Worm (Caenorhabditis elegans) whole organism, young adult: ENCODE measurements around the gene irld-38.
"Not testable (repeated sequence)": the region's sequence is repeated elsewhere in the genome, so short reads cannot be mapped to it uniquely, and the experiment has no call there.

ENCODE experiments used
- Y79H2A.3 ChIP-seq: fragments of 200-800 bp; sonication (Bioruptor generic); conservative IDR thresholded peaks from 2 replicates; pipeline ENCODE4 v1.3.6; 2022; ENCODE audit warnings: missing genetic modification reagents, missing genetic modification characterization, missing compliant biosample characterization
- aptf-2 ChIP-seq: fragments of 200-800 bp; sonication (Bioruptor generic); conservative IDR thresholded peaks from 2 replicates; pipeline ENCODE4 v1.3.6; 2022; ENCODE audit warnings: missing genetic modification reagents, missing genetic modification characterization, missing compliant biosample characterization
- ccch-3 ChIP-seq: fragments of 200-800 bp; sonication (Bioruptor generic); optimal IDR thresholded peaks from 2 replicates; lab custom pipeline; 2018; ENCODE audit warnings: mild to moderate bottlenecking, missing genetic modification characterization, missing compliant biosample characterization
- fkh-3 ChIP-seq: sonication (generic microtip); optimal IDR thresholded peaks from 2 replicates; lab custom pipeline; 2016; ENCODE audit warnings: mild to moderate bottlenecking, missing genetic modification characterization, missing compliant biosample characterization
- rcor-1 ChIP-seq: fragments of 200-800 bp; sonication (Bioruptor generic); IDR thresholded peaks from 2 replicates; pipeline ENCODE4 v1.3.6; 2022; ENCODE audit warnings: missing genetic modification reagents, missing genetic modification characterization, missing compliant biosample characterization
- sptf-2 ChIP-seq: fragments of 200-800 bp; sonication (Bioruptor generic); optimal IDR thresholded peaks from 2 replicates; lab custom pipeline; 2018; ENCODE audit warnings: mild to moderate bottlenecking, missing genetic modification characterization, missing compliant biosample characterization
- unc-130 ChIP-seq: sonication (generic microtip); optimal IDR thresholded peaks from 2 replicates; lab custom pipeline; 2016; ENCODE audit warnings: missing genetic modification reagents, missing genetic modification characterization, missing compliant biosample characterization

ce11 chrV:3064418-3064817 lies 32.2 kb upstream of the irld-38 start, which contains the start of gene srt-16:
- TF ChIP-seq ccch-3; aptf-2; Y79H2A.3 (GFP tag; lab: Robert Waterston, UW); sptf-2; unc-130; fkh-3 (tag; lab: Kevin White, UChicago); rcor-1 (GFP tag; lab: Robert Waterston, UW): not testable (repeated sequence)
